Fruit fly (Drosophila melanogaster) whole organism: ENCODE results near the gene PIG-B.

Experiments used
- CG8478 ChIP-seq: fragments of >200 bp; optimal IDR thresholded peaks from 2 replicates; lab custom pipeline; 2018; ENCODE audit warnings: inconsistent platforms
- Dll ChIP-seq: fragments of >200 bp; optimal IDR thresholded peaks from 2 replicates; lab custom pipeline; 2017
- EcR ChIP-seq, 2 experiments: fragments of >200 bp; optimal IDR thresholded peaks; 2 replicates each; lab custom pipeline; 2017; ENCODE audit warnings: missing biosample characterization in 2 of 2, missing genetic modification characterization in 2 of 2, missing genetic modification reagents in 2 of 2
- pan ChIP-seq: fragments of >200 bp; optimal IDR thresholded peaks from 2 replicates; lab custom pipeline; 2017
- psq ChIP-seq: fragments of >200 bp; optimal IDR thresholded peaks from 2 replicates; lab custom pipeline; 2017
- usp ChIP-seq: fragments of >200 bp; optimal IDR thresholded peaks from 2 replicates; lab custom pipeline; 2017; ENCODE audit warnings: missing biosample characterization, missing genetic modification characterization, mixed read lengths

PIG-B gene

dm6 chr3L:3790504-3790903 lies 20.6 kb upstream of the PIG-B start, which contains the start of gene CG32266:
CG32266 (plus strand) TSS chr3L:3790804.
- no peak for TF ChIP-seq pan (lab: Kevin White, UChicago)
- no peak for TF ChIP-seq psq
- TF ChIP-seq EcR (GFP tag; optimal IDR thresholded peaks at IDR 0.05; lab: Kevin White, UChicago) = no peak
- TF ChIP-seq CG8478 = no peak
- no peak for TF ChIP-seq Dll (lab: Kevin White, UChicago)
- no peak for TF ChIP-seq usp (GFP tag; lab: Kevin White, UChicago)

- TF ChIP-seq Dll (lab: Kevin White, UChicago) (no peak), usp (GFP tag; lab: Kevin White, UChicago) (no peak), pan (lab: Kevin White, UChicago) (no peak), EcR (GFP tag; optimal IDR thresholded peaks at IDR 0.05; lab: Kevin White, UChicago) (no peak), CG8478 (no peak), psq (no peak)
Measured at dm6 chr3L:3791043-3791682, 19.9 kb upstream of the PIG-B start.

- TF ChIP-seq CG8478 = no peak
- no peak for TF ChIP-seq Dll (lab: Kevin White, UChicago)
- no peak for TF ChIP-seq psq
- TF ChIP-seq pan (lab: Kevin White, UChicago) = no peak
- no peak for TF ChIP-seq usp (GFP tag; lab: Kevin White, UChicago)
- no peak for TF ChIP-seq EcR (GFP tag; optimal IDR thresholded peaks at IDR 0.05; lab: Kevin White, UChicago)
Measured at dm6 chr3L:3797681-3798080, 13.4 kb upstream of the PIG-B start.

DNA sequence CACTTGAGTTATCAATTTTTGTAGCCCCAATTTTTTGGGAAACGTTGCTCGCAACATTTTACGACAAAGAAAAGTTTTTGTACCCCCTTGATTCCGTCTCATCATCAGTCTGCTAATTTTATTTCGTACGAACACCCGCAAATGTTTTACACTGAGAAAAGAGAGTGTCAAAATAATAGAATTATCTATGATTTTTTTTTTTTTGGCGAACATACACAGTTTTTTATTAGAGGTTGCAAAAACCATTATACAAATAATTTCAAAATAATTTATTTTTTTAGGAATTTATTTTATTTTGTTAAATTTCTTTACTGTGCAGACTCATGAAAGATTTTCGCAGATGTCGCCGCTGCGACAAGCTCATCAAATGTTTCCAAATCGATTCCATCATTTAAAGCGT lies 12.6 kb upstream of the PIG-B start:
- TF ChIP-seq psq (no peak), usp (GFP tag; lab: Kevin White, UChicago) (no peak), CG8478 (no peak)

DNA sequence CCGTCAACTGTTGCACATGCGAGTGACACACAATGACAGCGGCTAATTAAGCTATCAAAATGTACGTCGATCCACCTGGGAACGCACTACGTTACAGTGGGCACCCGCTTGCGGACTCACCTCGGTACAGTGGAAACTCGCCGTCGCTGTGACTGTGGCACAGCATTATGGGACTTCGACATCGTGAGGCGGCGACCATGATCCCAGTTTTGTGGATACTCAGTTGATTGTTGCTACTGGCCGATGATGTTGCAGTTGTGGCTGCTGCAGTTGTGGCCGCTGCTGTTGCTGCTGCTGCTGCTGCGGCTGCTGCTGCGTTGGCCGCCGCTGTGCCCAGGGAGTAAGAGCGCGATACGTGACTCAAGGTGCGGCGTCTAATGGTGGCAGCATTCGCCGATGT lies 11.3 kb upstream of the PIG-B start:
- no peak for TF ChIP-seq pan (lab: Kevin White, UChicago)

DNA sequence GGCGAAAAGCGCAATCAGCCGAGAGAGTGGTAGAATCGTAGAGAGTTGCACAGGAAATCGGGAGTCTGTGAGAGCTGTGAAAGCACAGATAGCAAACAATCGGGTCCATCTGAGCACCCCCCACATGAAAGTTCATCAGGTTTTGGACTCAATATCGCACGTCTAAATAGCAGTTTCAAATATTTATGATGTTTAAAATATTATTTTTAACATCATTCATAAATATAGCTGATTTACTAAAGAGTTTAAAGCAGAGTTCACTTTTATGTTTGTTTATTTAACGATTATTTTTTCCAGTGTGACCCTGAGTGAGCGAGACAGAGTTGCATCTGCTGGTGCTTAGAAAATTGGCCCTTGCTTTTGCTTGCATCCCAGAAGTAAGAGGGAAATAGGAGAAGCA lies 9.7 kb upstream of the PIG-B start:
- TF ChIP-seq EcR (GFP tag; optimal IDR thresholded peaks at IDR 0.05; lab: Kevin White, UChicago) (no peak), usp (GFP tag; lab: Kevin White, UChicago) (no peak), psq (no peak), pan (lab: Kevin White, UChicago) (no peak), Dll (lab: Kevin White, UChicago) (no peak), CG8478 (no peak)

DNA sequence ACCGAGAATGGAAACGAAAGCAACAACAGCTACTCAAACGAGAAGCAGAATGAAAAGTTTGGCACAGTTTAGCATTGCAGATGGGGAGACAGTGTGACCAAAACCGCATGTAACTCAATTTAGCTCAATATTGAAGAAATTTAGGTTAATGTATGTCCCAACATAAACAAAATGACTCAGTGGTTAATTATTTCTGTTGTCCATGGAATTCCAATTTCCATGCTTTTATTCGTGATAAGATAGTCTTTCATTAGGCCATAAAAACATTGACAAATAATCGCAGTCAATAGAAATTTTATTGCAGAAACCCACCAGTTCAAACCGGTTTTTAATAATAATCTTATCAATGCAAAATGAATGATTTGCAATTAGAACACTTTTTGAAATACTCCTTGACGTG lies 9.2 kb upstream of the PIG-B start:
- TF ChIP-seq CG8478 (no peak), pan (lab: Kevin White, UChicago) (no peak), psq (no peak), EcR (GFP tag; optimal IDR thresholded peaks at IDR 0.05; lab: Kevin White, UChicago) (no peak), Dll (lab: Kevin White, UChicago) (no peak), usp (GFP tag; lab: Kevin White, UChicago) (no peak)

dm6 chr3L:3802677-3803076 lies 8.4 kb upstream of the PIG-B start:
- TF ChIP-seq EcR (GFP tag; optimal IDR thresholded peaks at IDR 0.05; lab: Kevin White, UChicago) (no peak), psq (no peak), usp (GFP tag; lab: Kevin White, UChicago) (no peak), CG8478 (no peak), pan (lab: Kevin White, UChicago) (no peak), Dll (lab: Kevin White, UChicago) (no peak)

dm6 chr3L:3806330-3806729 lies 4.7 kb upstream of the PIG-B start, which contains the start of the genes CG32264, ntc and IntS10:
CG32264 (minus strand) TSS chr3L:3806459.
ntc (minus strand) TSS chr3L:3806459.
IntS10 (plus strand) TSS chr3L:3806710.
- TF ChIP-seq usp (GFP tag; lab: Kevin White, UChicago) = no peak

DNA sequence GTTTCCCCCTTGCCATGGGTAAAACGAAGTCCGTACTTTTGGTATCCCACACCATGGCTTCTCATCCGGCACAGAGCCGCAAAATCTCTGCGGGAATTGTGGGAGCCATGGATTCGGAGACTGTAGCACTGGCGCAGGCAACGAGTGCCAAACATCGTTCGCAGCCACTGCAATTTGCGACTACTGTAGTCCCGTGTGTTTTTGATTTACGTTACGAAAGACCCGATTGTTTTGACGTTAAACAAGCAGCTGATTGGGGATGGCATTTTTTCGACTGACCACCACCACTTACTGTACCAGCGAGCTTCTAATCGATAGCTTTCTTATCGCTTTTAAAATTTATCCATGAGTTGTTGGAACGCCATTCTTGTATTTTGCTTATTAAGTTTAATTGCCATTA lies 1.1 kb upstream of the PIG-B start, which contains the start of gene CG32262:
CG32262 (minus strand) TSS at position 254 of the 400 bp plus-strand sequence.
- no peak for TF ChIP-seq CG8478
- TF ChIP-seq EcR (GFP tag; optimal IDR thresholded peaks at IDR 0.05; lab: Kevin White, UChicago) = no peak
- TF ChIP-seq Dll (lab: Kevin White, UChicago) = no peak

DNA sequence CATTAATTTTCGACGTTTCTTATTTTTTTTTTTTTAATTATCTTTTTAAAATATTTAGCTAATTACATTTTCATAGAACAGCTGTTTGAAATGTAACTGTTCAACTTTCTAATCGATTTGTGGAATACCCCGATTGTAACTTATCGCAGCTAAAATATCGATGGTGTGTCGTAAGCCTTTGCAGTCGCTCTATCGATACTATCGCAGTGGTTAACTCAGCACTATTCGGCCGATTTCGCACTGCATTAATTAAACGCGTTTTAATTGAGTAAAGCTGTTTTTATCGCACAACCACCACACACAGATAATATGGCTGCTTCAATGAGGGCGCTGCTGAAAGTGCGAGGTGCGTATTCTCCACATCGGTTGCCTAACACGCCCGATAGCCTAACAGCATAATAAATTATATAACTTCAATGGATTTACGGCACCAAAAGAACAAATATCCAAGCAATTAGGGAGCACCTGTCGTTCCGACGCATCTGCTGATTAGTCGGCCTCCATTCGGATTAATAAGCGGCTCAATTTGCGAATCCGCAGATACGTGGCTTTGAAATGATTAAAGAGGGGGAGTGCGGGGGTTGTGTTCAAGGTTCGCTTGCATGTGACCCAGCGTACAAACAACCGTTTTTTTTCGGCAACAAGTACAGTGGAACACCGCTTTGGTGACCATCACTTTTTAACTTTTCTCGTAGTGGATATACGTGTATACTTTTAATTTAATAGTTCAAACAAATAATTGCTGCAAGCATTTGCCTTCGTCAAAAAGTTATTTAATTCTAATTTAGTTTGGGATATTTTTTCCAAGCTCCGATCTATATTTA lies 3.2 kb downstream of the PIG-B start, which contains the start of gene Scsalpha1:
Scsalpha1 (plus strand) TSS at position 202 of the 824 bp plus-strand sequence.
- no peak for TF ChIP-seq CG8478
- no peak for TF ChIP-seq usp (GFP tag; lab: Kevin White, UChicago)
- TF ChIP-seq pan (lab: Kevin White, UChicago) = no peak
- TF ChIP-seq Dll (lab: Kevin White, UChicago) = no peak
- TF ChIP-seq psq = no peak
- TF ChIP-seq EcR (GFP tag; optimal IDR thresholded peaks at IDR 0.05; lab: Kevin White, UChicago) = no peak

- TF ChIP-seq pan (lab: Kevin White, UChicago) (no peak), EcR (GFP tag; optimal IDR thresholded peaks at IDR 0.05; lab: Kevin White, UChicago) (no peak), CG8478 (no peak), usp (GFP tag; lab: Kevin White, UChicago) (no peak), Dll (lab: Kevin White, UChicago) (no peak), psq (no peak)
Measured at dm6 chr3L:3816254-3816653, 5.2 kb downstream of the PIG-B start, which contains the start of gene Acp63F. Acp63F (minus strand) TSS chr3L:3816354.
